Fruit fly (Drosophila melanogaster) whole organism, embryonic: Measurements from ENCODE around the gene Eig71Ej.

Experiments
- Adf1 ChIP-seq: fragments of 200-800 bp; sonication (Bioruptor generic); IDR thresholded peaks from 2 replicates; pipeline ENCODE4 v1.3.6; 2022; ENCODE audit warnings: missing biosample characterization, missing genetic modification characterization
- Asciz ChIP-seq: fragments of 200-800 bp; sonication (Bioruptor generic); optimal IDR thresholded peaks from 2 replicates; lab custom pipeline; 2017; ENCODE audit warnings: missing biosample characterization, mild to moderate bottlenecking, missing genetic modification characterization, missing genetic modification reagents
- CG10321 ChIP-seq: fragments of 200-800 bp; sonication (Bioruptor generic); IDR thresholded peaks from 2 replicates; pipeline ENCODE4 v1.3.6; 2022; ENCODE audit warnings: missing biosample characterization, missing genetic modification characterization
- CG12769 ChIP-seq: fragments of 200-800 bp; sonication (Bioruptor generic); optimal IDR thresholded peaks from 2 replicates; lab custom pipeline; 2019; ENCODE audit warnings: missing biosample characterization, mild to moderate bottlenecking, missing genetic modification characterization, moderate library complexity
- CG13296 ChIP-seq: fragments of 200-800 bp; sonication (Bioruptor generic); optimal IDR thresholded peaks from 3 replicates; lab custom pipeline; 2018; ENCODE audit warnings: missing biosample characterization, mild to moderate bottlenecking, missing genetic modification characterization
- CG13624 ChIP-seq: fragments of 200-800 bp; sonication (Bioruptor generic); optimal IDR thresholded peaks from 2 replicates; lab custom pipeline; 2016; ENCODE audit warnings: missing biosample characterization, missing genetic modification characterization
- CG14441 ChIP-seq: fragments of 200-800 bp; sonication (Bioruptor generic); IDR thresholded peaks from 2 replicates; pipeline ENCODE4 v1.3.6; 2022; ENCODE audit warnings: missing biosample characterization, missing genetic modification characterization
- CG16815 ChIP-seq: fragments of 200-800 bp; sonication (Bioruptor generic); optimal IDR thresholded peaks from 3 replicates; lab custom pipeline; 2017; ENCODE audit warnings: missing biosample characterization, mild to moderate bottlenecking, missing genetic modification characterization
- CG17568 ChIP-seq: fragments of 200-800 bp; sonication (Bioruptor generic); optimal IDR thresholded peaks from 2 replicates; lab custom pipeline; 2018; ENCODE audit warnings: missing biosample characterization, mild to moderate bottlenecking, missing genetic modification characterization, moderate library complexity
- CG1792 ChIP-seq: fragments of 200-800 bp; sonication (Bioruptor generic); optimal IDR thresholded peaks from 2 replicates; lab custom pipeline; 2016; ENCODE audit warnings: missing biosample characterization, missing genetic modification characterization
- CG2116 ChIP-seq: fragments of 200-800 bp; sonication (Bioruptor generic); optimal IDR thresholded peaks from 3 replicates; lab custom pipeline; 2018; ENCODE audit warnings: missing biosample characterization, mild to moderate bottlenecking, missing genetic modification characterization
- CG2129 ChIP-seq: fragments of 200-800 bp; sonication (Bioruptor generic); IDR thresholded peaks from 2 replicates; pipeline ENCODE4 v1.3.6; 2022; ENCODE audit warnings: missing biosample characterization, missing genetic modification characterization; ENCODE audit not compliant: partially characterized antibody
- CG30431 ChIP-seq: fragments of 200-800 bp; sonication (Bioruptor generic); optimal IDR thresholded peaks from 2 replicates; lab custom pipeline; 2017; ENCODE audit warnings: missing biosample characterization, missing genetic modification characterization
- CG34422 ChIP-seq: fragments of 200-800 bp; sonication (Bioruptor generic); IDR thresholded peaks from 3 replicates; pipeline ENCODE4 v1.3.6; 2022; ENCODE audit warnings: missing biosample characterization, missing genetic modification characterization
- CG3847 ChIP-seq: fragments of 200-800 bp; sonication (Bioruptor generic); IDR thresholded peaks from 2 replicates; pipeline ENCODE4 v1.3.6; 2022; ENCODE audit warnings: missing biosample characterization, missing genetic modification characterization
- CG4730 ChIP-seq: fragments of 200-800 bp; sonication (Bioruptor generic); IDR thresholded peaks from 2 replicates; pipeline ENCODE4 v1.3.6; 2022; ENCODE audit warnings: missing biosample characterization, missing genetic modification characterization
- CG8765 ChIP-seq: fragments of 200-800 bp; sonication (Bioruptor generic); IDR thresholded peaks from 2 replicates; pipeline ENCODE4 v1.3.6; 2022; ENCODE audit warnings: missing biosample characterization, missing genetic modification characterization
- D19A ChIP-seq: fragments of 200-800 bp; optimal IDR thresholded peaks from 3 replicates; lab custom pipeline; 2019; ENCODE audit warnings: missing biosample characterization, mild to moderate bottlenecking, missing genetic modification characterization, moderate library complexity
- Doc2 ChIP-seq: fragments of 200-800 bp; sonication (Bioruptor generic); IDR thresholded peaks from 2 replicates; pipeline ENCODE4 v1.3.6; 2022; ENCODE audit warnings: missing biosample characterization, missing genetic modification characterization
- Hr51 ChIP-seq, 2 experiments: fragments of 200-800 bp; sonication (Bioruptor generic); optimal IDR thresholded peaks; 2 replicates in 1 of 2; 3 replicates in 1 of 2; lab custom pipeline; 2016 to 2018; ENCODE audit warnings: missing biosample characterization in 2 of 2, missing genetic modification characterization in 2 of 2, mild to moderate bottlenecking in 1 of 2, moderate library complexity in 1 of 2
- Hr78 ChIP-seq, 2 experiments: fragments of 200-800 bp in 1 of 2; fragments of >200 bp in 1 of 2; sonication (Bioruptor generic) in 1 of 2; optimal IDR thresholded peaks; 2 replicates each; lab custom pipeline; 2017 to 2019; ENCODE audit warnings: missing biosample characterization in 2 of 2, missing genetic modification characterization in 2 of 2, mild to moderate bottlenecking in 1 of 2, moderate library complexity in 1 of 2
- MTF-1 ChIP-seq: fragments of 200-800 bp; sonication (Bioruptor generic); optimal IDR thresholded peaks from 2 replicates; lab custom pipeline; 2018; ENCODE audit warnings: missing biosample characterization, mild to moderate bottlenecking, missing genetic modification characterization, borderline replicate concordance
- Mrtf ChIP-seq: fragments of 200-800 bp; sonication (Bioruptor generic); IDR thresholded peaks from 3 replicates; pipeline ENCODE4 v1.3.6; 2022; ENCODE audit warnings: missing biosample characterization, missing genetic modification characterization
- Oaz ChIP-seq: fragments of 200-800 bp; sonication (Bioruptor generic); IDR thresholded peaks from 2 replicates; pipeline ENCODE4 v1.3.6; 2022; ENCODE audit warnings: missing biosample characterization, missing genetic modification characterization
- Pdp1 ChIP-seq, 2 experiments: fragments of 200-800 bp; sonication (Bioruptor generic); optimal IDR thresholded peaks; 3 replicates each; lab custom pipeline; 2016; ENCODE audit warnings: missing biosample characterization in 2 of 2, missing genetic modification characterization in 2 of 2, mild to moderate bottlenecking in 1 of 2, moderate library complexity in 1 of 2
- Rfx ChIP-seq: fragments of 200-800 bp; sonication (Bioruptor generic); IDR thresholded peaks from 2 replicates; pipeline ENCODE4 v1.3.6; 2022; ENCODE audit warnings: missing biosample characterization, missing genetic modification characterization
- Tbp ChIP-seq: fragments of >200 bp; optimal IDR thresholded peaks from 2 replicates; lab custom pipeline; 2018; ENCODE audit warnings: missing biosample characterization, missing genetic modification characterization
- Trl ChIP-seq, 3 experiments: fragments of >200 bp in 2 of 3; fragments of 200-800 bp in 1 of 3; sonication (Bioruptor generic) in 1 of 3; optimal IDR thresholded peaks; 2 replicates in 1 of 3; 3 replicates in 2 of 3; lab custom pipeline; 2016 to 2017; ENCODE audit warnings: missing biosample characterization in 1 of 3, missing genetic modification characterization in 1 of 3
- Xbp1 ChIP-seq: fragments of 200-800 bp; sonication (Bioruptor generic); optimal IDR thresholded peaks from 3 replicates; lab custom pipeline; 2016; ENCODE audit warnings: missing biosample characterization, mild to moderate bottlenecking, missing genetic modification characterization
- ara ChIP-seq: fragments of 200-800 bp; sonication (Bioruptor generic); IDR thresholded peaks from 2 replicates; pipeline ENCODE4 v1.3.6; 2022; ENCODE audit warnings: missing biosample characterization, missing genetic modification characterization
- ase ChIP-seq: fragments of 200-800 bp; sonication (Bioruptor generic); IDR thresholded peaks from 3 replicates; pipeline ENCODE4 v1.3.6; 2022; ENCODE audit warnings: missing biosample characterization, missing genetic modification characterization
- bsh ChIP-seq, 2 experiments: fragments of 200-800 bp; sonication (Bioruptor generic); optimal IDR thresholded peaks; 2 replicates each; lab custom pipeline; 2017 to 2018; ENCODE audit warnings: mild to moderate bottlenecking in 2 of 2, missing biosample characterization in 2 of 2, missing genetic modification characterization in 2 of 2, moderate library complexity in 1 of 2
- chinmo ChIP-seq: fragments of 200-800 bp; sonication (Bioruptor generic); IDR thresholded peaks from 4 replicates; pipeline ENCODE4 v1.3.6; 2022; ENCODE audit warnings: missing biosample characterization, missing genetic modification characterization; ENCODE audit not compliant: partially characterized antibody
- chn ChIP-seq: fragments of 200-800 bp; sonication (Bioruptor generic); optimal IDR thresholded peaks from 2 replicates; lab custom pipeline; 2016; ENCODE audit warnings: missing biosample characterization, missing genetic modification characterization
- dmrt99B ChIP-seq: fragments of 200-800 bp; sonication (Bioruptor generic); optimal IDR thresholded peaks from 2 replicates; lab custom pipeline; 2018; ENCODE audit warnings: missing biosample characterization, mild to moderate bottlenecking, missing genetic modification characterization, moderate library complexity
- emc ChIP-seq: fragments of 200-800 bp; sonication (Bioruptor generic); optimal IDR thresholded peaks from 2 replicates; lab custom pipeline; 2016; ENCODE audit warnings: missing biosample characterization, missing genetic modification characterization
- gfzf ChIP-seq: fragments of 200-800 bp; sonication (Bioruptor generic); optimal IDR thresholded peaks from 2 replicates; lab custom pipeline; 2016; ENCODE audit warnings: missing biosample characterization, mild to moderate bottlenecking, missing genetic modification characterization, moderate library complexity
- grn ChIP-seq: fragments of 200-800 bp; sonication (Bioruptor generic); optimal IDR thresholded peaks from 3 replicates; lab custom pipeline; 2017; ENCODE audit warnings: missing biosample characterization, missing genetic modification characterization
- gsb-n ChIP-seq: fragments of 200-800 bp; sonication (Bioruptor generic); optimal IDR thresholded peaks from 3 replicates; lab custom pipeline; 2018; ENCODE audit warnings: missing biosample characterization, mild to moderate bottlenecking, missing genetic modification characterization
- klu ChIP-seq: fragments of 200-800 bp; sonication (Bioruptor generic); IDR thresholded peaks from 2 replicates; pipeline ENCODE4 v1.3.6; 2022; ENCODE audit warnings: missing biosample characterization, missing genetic modification characterization
- knrl ChIP-seq: fragments of 200-800 bp; sonication (Bioruptor generic); IDR thresholded peaks from 3 replicates; pipeline ENCODE4 v1.3.6; 2022; ENCODE audit warnings: missing biosample characterization, missing genetic modification characterization; ENCODE audit not compliant: partially characterized antibody
- lab ChIP-seq: fragments of 200-800 bp; sonication (Bioruptor generic); optimal IDR thresholded peaks from 3 replicates; lab custom pipeline; 2017; ENCODE audit warnings: missing biosample characterization, missing genetic modification characterization, mild to moderate bottlenecking, moderate library complexity, missing genetic modification reagents
- nmo ChIP-seq: fragments of 200-800 bp; sonication (Bioruptor generic); optimal IDR thresholded peaks from 2 replicates; lab custom pipeline; 2018; ENCODE audit warnings: missing biosample characterization, mild to moderate bottlenecking, missing genetic modification characterization, moderate library complexity
- sd ChIP-seq: fragments of 200-800 bp; sonication (Bioruptor generic); optimal IDR thresholded peaks from 3 replicates; lab custom pipeline; 2018; ENCODE audit warnings: missing biosample characterization, mild to moderate bottlenecking, missing genetic modification characterization, moderate library complexity
- sens ChIP-seq: fragments of 200-800 bp; sonication (Bioruptor generic); peaks from one replicate; lab custom pipeline; 2016; ENCODE audit warnings: missing biosample characterization, missing genetic modification characterization
- slbo ChIP-seq: fragments of 200-800 bp; sonication (Bioruptor generic); IDR thresholded peaks from 2 replicates; pipeline ENCODE4 v1.3.6; 2022; ENCODE audit warnings: missing biosample characterization, missing genetic modification characterization
- sqz ChIP-seq: fragments of 200-800 bp; sonication (Bioruptor generic); optimal IDR thresholded peaks from 3 replicates; lab custom pipeline; 2018; ENCODE audit warnings: missing biosample characterization, mild to moderate bottlenecking, missing genetic modification characterization
- stc ChIP-seq: fragments of 200-800 bp; sonication (Bioruptor generic); IDR thresholded peaks from 2 replicates; pipeline ENCODE4 v1.3.6; 2022; ENCODE audit warnings: missing biosample characterization, missing genetic modification characterization

Gene Eig71Ej

dm6 chr3L:15689518-15689917, 28.7 kb upstream of the Eig71Ej start (continued):
- TF ChIP-seq sqz (no peak), sd (tag; lab: Kevin White, UChicago) (no peak), Hr51 (GFP tag; optimal IDR thresholded peaks at IDR 0.05; lab: Kevin White, UChicago) (no peak), Asciz (GFP tag; lab: Kevin White, UChicago) (no peak), CG2129 (GFP tag; lab: Robert Waterston, UW) (no peak), ase (GFP tag; lab: Robert Waterston, UW) (no peak), CG17568 (no peak), D19A (tag; lab: Kevin White, UChicago) (no peak), CG4730 (GFP tag; lab: Robert Waterston, UW) (no peak)

DNA sequence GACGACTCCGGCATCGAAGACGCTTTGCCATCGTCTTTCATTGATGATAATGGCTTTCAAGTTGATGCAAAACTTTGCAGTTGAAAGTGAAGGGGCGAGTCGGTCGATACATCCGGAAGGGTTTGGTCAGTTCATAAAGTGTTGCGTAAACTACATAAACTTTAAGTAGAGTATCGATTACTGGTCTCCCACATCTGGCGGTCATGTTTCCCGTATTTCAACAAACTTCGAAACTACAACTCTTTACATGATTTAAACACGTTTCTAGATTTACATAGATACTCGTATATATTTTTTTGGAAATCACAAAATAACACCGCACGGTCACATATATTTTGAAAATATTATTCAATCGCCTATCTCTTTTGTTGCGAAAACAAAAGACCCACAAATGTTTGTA, 27.0 kb upstream of the Eig71Ej start, which contains the start of gene CG34452:
CG34452 (minus strand) TSS at position 101 of the 400 bp plus-strand sequence.
- TF ChIP-seq CG30431 (GFP tag; lab: Kevin White, UChicago): no peak
- TF ChIP-seq grn (GFP tag; lab: Kevin White, UChicago): no peak
- no peak for TF ChIP-seq CG4730 (GFP tag; lab: Robert Waterston, UW)
- TF ChIP-seq dmrt99B: no peak
- no peak for TF ChIP-seq gfzf
- TF ChIP-seq CG1792 (GFP tag; lab: Kevin White, UChicago): no peak
- no peak for TF ChIP-seq CG10321 (GFP tag; lab: Robert Waterston, UW)
- TF ChIP-seq Mrtf: no peak
- TF ChIP-seq CG8765: no peak
- TF ChIP-seq Tbp: no peak
- no peak for TF ChIP-seq Oaz (GFP tag; lab: Robert Waterston, UW)
- TF ChIP-seq CG14441 (GFP tag; lab: Robert Waterston, UW): no peak
- no peak for TF ChIP-seq lab
- TF ChIP-seq CG13624 (GFP tag; lab: Kevin White, UChicago): no peak

DNA sequence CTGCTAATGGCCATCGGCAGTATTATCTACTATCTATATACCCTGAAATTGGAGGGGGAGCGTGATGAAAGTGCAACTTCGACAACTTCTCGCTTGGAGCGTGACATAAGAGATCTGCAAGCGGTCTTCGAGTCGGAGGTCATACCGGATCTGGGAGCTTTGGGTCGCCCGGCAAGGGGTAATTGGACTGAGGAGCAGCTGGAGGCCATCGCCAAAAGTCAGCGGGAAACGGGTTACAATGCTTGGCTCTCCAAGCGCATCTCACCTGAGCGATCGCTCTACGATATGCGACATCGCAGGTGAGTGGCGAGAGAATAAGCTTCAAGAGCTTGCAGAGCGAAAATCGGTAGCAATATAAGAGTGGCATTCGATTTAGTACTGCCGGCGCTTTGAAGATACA, 23.2 kb upstream of the Eig71Ej start:
- peak; percentile 5 for TF ChIP-seq sens (GFP tag; lab: Kevin White, UChicago)
- TF ChIP-seq CG12769: peak; percentile 85
- TF ChIP-seq Trl (optimal IDR thresholded peaks at IDR 0.05; lab: Kevin White, UChicago): peak; percentile 40 to 51
- TF ChIP-seq Trl (GFP tag; optimal IDR thresholded peaks at IDR 0.05; lab: Kevin White, UChicago): no peak
- peak in 1 of 2 experiments; percentile 38 for TF ChIP-seq Pdp1 (GFP tag; optimal IDR thresholded peaks at IDR 0.05; lab: Kevin White, UChicago)
- TF ChIP-seq CG2129 (GFP tag; lab: Robert Waterston, UW): no peak
- 0 out of 3 replicates have a peak, but pooled peaks have one; percentile 24 for TF ChIP-seq CG34422 (GFP tag; lab: Robert Waterston, UW)
- TF ChIP-seq chinmo: peak; percentile 74; the same call in 1 of the 4 replicates
- no peak for TF ChIP-seq Doc2
- TF ChIP-seq Hr78 (GFP tag; optimal IDR thresholded peaks at IDR 0.05; lab: Kevin White, UChicago): peak in 1 of 2 experiments; percentile 56
- 0 out of 3 replicates have a peak, but pooled peaks have one; percentile 29 for TF ChIP-seq knrl (GFP tag; lab: Robert Waterston, UW)
- TF ChIP-seq gsb-n (tag; lab: Kevin White, UChicago): no peak
- TF ChIP-seq Adf1 (GFP tag; lab: Robert Waterston, UW): no peak
- TF ChIP-seq stc (GFP tag; lab: Robert Waterston, UW): 0 out of 2 replicates have a peak, but pooled peaks have one; percentile 14
- TF ChIP-seq CG13296: no peak
- TF ChIP-seq klu (GFP tag; lab: Robert Waterston, UW): no peak
- TF ChIP-seq bsh (GFP tag; optimal IDR thresholded peaks at IDR 0.05; lab: Kevin White, UChicago): no peak
- TF ChIP-seq ara (GFP tag; lab: Robert Waterston, UW): peak; percentile 41; the same call in 1 of the 2 replicates
- TF ChIP-seq Rfx (GFP tag; lab: Robert Waterston, UW): no peak
- TF ChIP-seq CG4730 (GFP tag; lab: Robert Waterston, UW): no peak
- no peak for TF ChIP-seq chn
- no peak for TF ChIP-seq Xbp1 (GFP tag; lab: Kevin White, UChicago)
- no peak for TF ChIP-seq nmo
- TF ChIP-seq MTF-1: no peak
- no peak for TF ChIP-seq slbo
- no peak for TF ChIP-seq emc (GFP tag; lab: Kevin White, UChicago)
- no peak for TF ChIP-seq CG16815 (GFP tag; lab: Kevin White, UChicago)
- TF ChIP-seq CG2116 (GFP tag; lab: Kevin White, UChicago): no peak
- no peak for TF ChIP-seq CG3847 (GFP tag; lab: Robert Waterston, UW)
